Comparison of ENCODE assay signal across 5 worm cellular contexts in genomic region chrIV:7025835-7026234, ce11.
A peak's percentile ranks its signal among the peaks of the same experiment; 100 is the strongest.
TF ChIP-seq lines count a peak whose summit lies in the region.

No protein-coding gene starts in this region.

TF ChIP-seq in whole organism, L1 larva, 84 proteins besides CTCF, POLR2A, EP300 and RAD21:
- TF ChIP-seq fkh-4 (tag; optimal IDR thresholded peaks at IDR 0.05; lab: Kevin White, UChicago; ENCODE audit: borderline replicate concordance) (no peak), lin-35 (GFP tag; optimal IDR thresholded peaks at IDR 0.05; lab: Kevin White, UChicago) (peak in 1 of 2 experiments; percentile 37), elt-2 (tag; optimal IDR thresholded peaks at IDR 0.05; lab: Kevin White, UChicago) (peak; percentile 77), efl-1 (optimal IDR thresholded peaks at IDR 0.05; lab: Kevin White, UChicago) (no peak), efl-1 (GFP tag; optimal IDR thresholded peaks at IDR 0.05 in 1 of 2; lab: Kevin White, UChicago) (peak in 1 of 2 experiments; percentile 71), ceh-63 (GFP tag; optimal IDR thresholded peaks at IDR 0.05; lab: Kevin White, UChicago) (no peak), zag-1 (tag; optimal IDR thresholded peaks at IDR 0.05; lab: Kevin White, UChicago) (no peak)
TF ChIP-seq in whole organism, L1 larva: peak in this region for 3.

TF ChIP-seq in whole organism, L2 larva, 48 proteins besides CTCF, POLR2A, EP300 and RAD21:
- no peak for TF ChIP-seq lin-39 (tag; optimal IDR thresholded peaks at IDR 0.05; lab: Kevin White, UChicago)
- TF ChIP-seq crh-2 (tag; optimal IDR thresholded peaks at IDR 0.05; lab: Kevin White, UChicago): peak; percentile 17
- peak; percentile 91 for TF ChIP-seq fos-1 (tag; optimal IDR thresholded peaks at IDR 0.05; lab: Kevin White, UChicago)
- no peak for TF ChIP-seq ztf-1 (GFP tag; conservative IDR thresholded peaks at IDR 0.05; lab: Robert Waterston, UW)
- TF ChIP-seq unc-39 (tag; optimal IDR thresholded peaks at IDR 0.05; lab: Kevin White, UChicago): no peak
- peak; percentile 7 for TF ChIP-seq sma-9 (GFP tag; optimal IDR thresholded peaks at IDR 0.05; lab: Kevin White, UChicago)
- TF ChIP-seq sma-9 (tag; optimal IDR thresholded peaks at IDR 0.05; lab: Kevin White, UChicago): no peak
- TF ChIP-seq nhr-10 (tag; optimal IDR thresholded peaks at IDR 0.05; lab: Kevin White, UChicago): no peak

TF ChIP-seq in whole organism, L3 larva, 47 proteins besides CTCF, POLR2A, EP300 and RAD21:
- TF ChIP-seq pqm-1 (tag; optimal IDR thresholded peaks at IDR 0.05; lab: Kevin White, UChicago) (peak; percentile 67), mdl-1 (tag; optimal IDR thresholded peaks at IDR 0.05; lab: Kevin White, UChicago) (no peak), aly-2 (tag; optimal IDR thresholded peaks at IDR 0.05; lab: Kevin White, UChicago) (no peak), pha-4 (tag; optimal IDR thresholded peaks at IDR 0.05; lab: Kevin White, UChicago) (peak; percentile 8), elt-2 (tag; optimal IDR thresholded peaks at IDR 0.05; lab: Kevin White, UChicago) (peak; percentile 90), nhr-76 (tag; optimal IDR thresholded peaks at IDR 0.05; lab: Kevin White, UChicago) (no peak)
TF ChIP-seq in whole organism, L3 larva: peak in this region for 3.

TF ChIP-seq in whole organism, L4 larva, 104 proteins besides CTCF, POLR2A, EP300 and RAD21:
- TF ChIP-seq daf-16 (GFP tag; optimal IDR thresholded peaks at IDR 0.05; lab: Kevin White, UChicago) (no peak), daf-16 (tag; optimal IDR thresholded peaks at IDR 0.05; lab: Kevin White, UChicago) (peak; percentile 56), hlh-11 (tag; optimal IDR thresholded peaks at IDR 0.05; lab: Kevin White, UChicago) (peak; percentile 60), pqm-1 (tag; optimal IDR thresholded peaks at IDR 0.05; lab: Kevin White, UChicago) (peak; percentile 95), dve-1 (tag; optimal IDR thresholded peaks at IDR 0.05; lab: Kevin White, UChicago; ENCODE audit: insufficient read depth) (peak; percentile 65), nhr-28 (tag; optimal IDR thresholded peaks at IDR 0.05; lab: Kevin White, UChicago) (peak; percentile 68), T20F7.1 (GFP tag; optimal IDR thresholded peaks at IDR 0.05; lab: Kevin White, UChicago) (peak; percentile 17), dmd-6 (GFP tag; IDR thresholded peaks at IDR 0.05; lab: Robert Waterston, UW) (peak; percentile 76), jun-1 (tag; optimal IDR thresholded peaks at IDR 0.05; lab: Kevin White, UChicago) (no peak), ceh-82 (tag; optimal IDR thresholded peaks at IDR 0.05; lab: Kevin White, UChicago) (no peak), madf-9 (GFP tag; conservative IDR thresholded peaks at IDR 0.05; lab: Robert Waterston, UW) (no peak), lim-7 (GFP tag; IDR thresholded peaks at IDR 0.05; lab: Robert Waterston, UW) (no peak), aha-1 (tag; lab: Kevin White, UChicago) (peak; percentile 81), php-3 (GFP tag; IDR thresholded peaks at IDR 0.05; lab: Robert Waterston, UW) (0 out of 2 replicates have a peak, but pooled peaks have one; percentile 65), hlh-30 (tag; optimal IDR thresholded peaks at IDR 0.05; lab: Kevin White, UChicago; ENCODE audit: insufficient read depth) (peak; percentile 3)

TF ChIP-seq in whole organism, young adult, 124 proteins besides CTCF, POLR2A, EP300 and RAD21:
- TF ChIP-seq nhr-80 (tag; optimal IDR thresholded peaks at IDR 0.05; lab: Kevin White, UChicago) (peak; percentile 79), rcor-1 (GFP tag; IDR thresholded peaks at IDR 0.05; lab: Robert Waterston, UW) (no peak), athp-1 (tag; optimal IDR thresholded peaks at IDR 0.05; lab: Kevin White, UChicago) (no peak), lin-35 (GFP tag; optimal IDR thresholded peaks at IDR 0.05; lab: Kevin White, UChicago) (no peak)
